Worm (Caenorhabditis elegans) whole organism, young adult: Measurements from ENCODE around the gene srg-38.

Experiments
- B0261.1 ChIP-seq: sonication (generic microtip); optimal IDR thresholded peaks from 2 replicates; lab custom pipeline; 2016; ENCODE audit warnings: mild to moderate bottlenecking, missing genetic modification characterization, moderate library complexity, missing compliant biosample characterization
- B0336.3 ChIP-seq: fragments of 200-800 bp; sonication (Bioruptor generic); IDR thresholded peaks from 2 replicates; pipeline ENCODE4 v1.3.6; 2022; ENCODE audit warnings: missing genetic modification characterization, missing compliant biosample characterization
- D2030.7 ChIP-seq: fragments of 200-800 bp; sonication (Bioruptor generic); IDR thresholded peaks from 2 replicates; pipeline ENCODE4 v1.3.6; 2022; ENCODE audit warnings: missing genetic modification reagents, missing genetic modification characterization, missing compliant biosample characterization
- F33H1.4 ChIP-seq: fragments of 200-800 bp; sonication (Bioruptor generic); IDR thresholded peaks from 2 replicates; pipeline ENCODE4 v1.3.6; 2022; ENCODE audit warnings: missing genetic modification reagents, missing genetic modification characterization, missing compliant biosample characterization
- F39B2.1 ChIP-seq: fragments of 200-800 bp; sonication (Bioruptor generic); IDR thresholded peaks from 2 replicates; pipeline ENCODE4 v1.3.6; 2022; ENCODE audit warnings: missing genetic modification reagents, missing genetic modification characterization, missing compliant biosample characterization
- F49E8.2 ChIP-seq: sonication (generic microtip); optimal IDR thresholded peaks from 3 replicates; lab custom pipeline; 2017; ENCODE audit warnings: missing genetic modification characterization, mild to moderate bottlenecking, missing compliant biosample characterization, antibody characterized with exemption, moderate library complexity; ENCODE audit not compliant: insufficient read depth
- T07F8.4 ChIP-seq: sonication (generic microtip); optimal IDR thresholded peaks from 2 replicates; lab custom pipeline; 2016; ENCODE audit warnings: mild to moderate bottlenecking, missing genetic modification characterization, moderate library complexity, missing compliant biosample characterization
- Y53F4B.3 ChIP-seq: fragments of 200-800 bp; sonication (Bioruptor generic); IDR thresholded peaks from 2 replicates; pipeline ENCODE4 v1.3.6; 2022; ENCODE audit warnings: missing genetic modification reagents, missing genetic modification characterization, missing compliant biosample characterization
- Y56A3A.18 ChIP-seq: fragments of 200-800 bp; sonication (Bioruptor generic); IDR thresholded peaks from 2 replicates; pipeline ENCODE4 v1.3.6; 2022; ENCODE audit warnings: missing genetic modification reagents, missing genetic modification characterization, missing compliant biosample characterization
- Y95B8A.8 ChIP-seq: fragments of 200-800 bp; sonication (Bioruptor generic); IDR thresholded peaks from 2 replicates; pipeline ENCODE4 v1.3.6; 2022; ENCODE audit warnings: missing genetic modification reagents, missing genetic modification characterization, missing compliant biosample characterization
- ZK185.1 ChIP-seq: sonication (generic microtip); optimal IDR thresholded peaks from 2 replicates; lab custom pipeline; 2016; ENCODE audit warnings: mild to moderate bottlenecking, missing genetic modification characterization, missing compliant biosample characterization; ENCODE audit not compliant: poor library complexity, severe bottlenecking
- attf-6 ChIP-seq: fragments of 200-800 bp; sonication (Bioruptor generic); IDR thresholded peaks from 2 replicates; pipeline ENCODE4 v1.3.6; 2022; ENCODE audit warnings: missing genetic modification reagents, missing genetic modification characterization, missing compliant biosample characterization
- ceh-100 ChIP-seq: fragments of 200-800 bp; sonication (Bioruptor generic); IDR thresholded peaks from 2 replicates; pipeline ENCODE4 v1.3.6; 2022; ENCODE audit warnings: missing genetic modification reagents, missing genetic modification characterization, missing compliant biosample characterization
- ceh-27 ChIP-seq: fragments of 200-800 bp; sonication (Bioruptor generic); optimal IDR thresholded peaks from 2 replicates; lab custom pipeline; 2018; ENCODE audit warnings: mild to moderate bottlenecking, missing genetic modification characterization, moderate library complexity, missing compliant biosample characterization
- ceh-91 ChIP-seq: fragments of 200-800 bp; sonication (Bioruptor generic); IDR thresholded peaks from 2 replicates; pipeline ENCODE4 v1.3.6; 2022; ENCODE audit warnings: missing genetic modification reagents, missing genetic modification characterization, missing compliant biosample characterization
- die-1 ChIP-seq: sonication (generic microtip); optimal IDR thresholded peaks from 2 replicates; lab custom pipeline; 2016; ENCODE audit warnings: missing genotype, mild to moderate bottlenecking, missing genetic modification characterization, missing compliant biosample characterization
- egl-18 ChIP-seq: fragments of 200-800 bp; sonication (Bioruptor generic); IDR thresholded peaks from 2 replicates; pipeline ENCODE4 v1.3.6; 2022; ENCODE audit warnings: missing genetic modification reagents, missing genetic modification characterization, missing compliant biosample characterization
- egl-44 ChIP-seq: fragments of 200-800 bp; sonication (Bioruptor generic); IDR thresholded peaks from 2 replicates; pipeline ENCODE4 v1.3.6; 2022; ENCODE audit warnings: missing genetic modification reagents, missing genetic modification characterization, missing compliant biosample characterization
- ekl-4 ChIP-seq: fragments of 200-800 bp; sonication (Bioruptor generic); IDR thresholded peaks from 2 replicates; pipeline ENCODE4 v1.3.6; 2022; ENCODE audit warnings: missing genetic modification reagents, missing genetic modification characterization, missing compliant biosample characterization
- ets-4 ChIP-seq: fragments of 200-800 bp; sonication (Bioruptor generic); optimal IDR thresholded peaks from 2 replicates; lab custom pipeline; 2018; ENCODE audit warnings: mild to moderate bottlenecking, missing genetic modification characterization, missing compliant biosample characterization
- hmg-1.2 ChIP-seq: fragments of 200-800 bp; sonication (Bioruptor generic); IDR thresholded peaks from 2 replicates; pipeline ENCODE4 v1.3.6; 2022; ENCODE audit warnings: missing genetic modification reagents, missing genetic modification characterization, missing compliant biosample characterization
- hsf-1 ChIP-seq: fragments of 200-800 bp; sonication (Bioruptor generic); IDR thresholded peaks from 2 replicates; pipeline ENCODE4 v1.3.6; 2022; ENCODE audit warnings: missing genetic modification reagents, missing genetic modification characterization, missing compliant biosample characterization
- lin-26 ChIP-seq: fragments of 200-800 bp; sonication (Bioruptor generic); IDR thresholded peaks from 2 replicates; pipeline ENCODE4 v1.3.6; 2022; ENCODE audit warnings: missing genetic modification reagents, missing genetic modification characterization, missing compliant biosample characterization
- lir-1 ChIP-seq: fragments of 200-800 bp; sonication (Bioruptor generic); conservative IDR thresholded peaks from 2 replicates; pipeline ENCODE4 v1.3.6; 2022; ENCODE audit warnings: missing genetic modification reagents, missing genetic modification characterization, missing compliant biosample characterization
- madf-3 ChIP-seq: fragments of 200-800 bp; sonication (Bioruptor generic); IDR thresholded peaks from 2 replicates; pipeline ENCODE4 v1.3.6; 2022; ENCODE audit warnings: missing genetic modification reagents, missing genetic modification characterization, missing compliant biosample characterization
- madf-6 ChIP-seq: fragments of 200-800 bp; sonication (Bioruptor generic); IDR thresholded peaks from 2 replicates; pipeline ENCODE4 v1.3.6; 2022; ENCODE audit warnings: missing genetic modification reagents, missing genetic modification characterization, missing compliant biosample characterization
- madf-8 ChIP-seq: fragments of 200-800 bp; sonication (Bioruptor generic); conservative IDR thresholded peaks from 2 replicates; pipeline ENCODE4 v1.3.6; 2022; ENCODE audit warnings: missing genetic modification reagents, missing genetic modification characterization, missing compliant biosample characterization
- mcd-1 ChIP-seq: fragments of 200-800 bp; sonication (Bioruptor generic); IDR thresholded peaks from 2 replicates; pipeline ENCODE4 v1.3.6; 2022; ENCODE audit warnings: missing genetic modification reagents, missing genetic modification characterization, missing compliant biosample characterization
- mes-4 ChIP-seq: sonication (generic microtip); optimal IDR thresholded peaks from 2 replicates; lab custom pipeline; 2016; ENCODE audit warnings: missing genotype, missing genetic modification characterization, missing compliant biosample characterization
- nfya-2 ChIP-seq: fragments of 200-800 bp; sonication (Bioruptor generic); IDR thresholded peaks from 2 replicates; pipeline ENCODE4 v1.3.6; 2022; ENCODE audit warnings: missing genetic modification reagents, missing genetic modification characterization, missing compliant biosample characterization
- pbrm-1 ChIP-seq: fragments of 200-800 bp; sonication (Bioruptor generic); IDR thresholded peaks from 2 replicates; pipeline ENCODE4 v1.3.6; 2022; ENCODE audit warnings: missing genetic modification reagents, missing genetic modification characterization, missing compliant biosample characterization
- rec-8 ChIP-seq, 2 experiments: sonication (generic microtip); optimal IDR thresholded peaks; 2 replicates each; lab custom pipeline; 2016; ENCODE audit warnings: mild to moderate bottlenecking in 2 of 2, missing genetic modification characterization in 2 of 2, missing genetic modification reagents in 2 of 2, missing genotype in 2 of 2, missing biosample characterization in 1 of 2, missing compliant biosample characterization in 1 of 2, moderate library complexity in 1 of 2
- snpc-1.1 ChIP-seq: sonication (generic microtip); optimal IDR thresholded peaks from 2 replicates; lab custom pipeline; 2017; ENCODE audit warnings: missing genetic modification characterization, mild to moderate bottlenecking, missing compliant biosample characterization, antibody characterized with exemption, moderate library complexity, missing genotype, missing genetic modification reagents; ENCODE audit not compliant: insufficient read depth
- snpc-3.4 ChIP-seq: sonication (generic microtip); optimal IDR thresholded peaks from 2 replicates; lab custom pipeline; 2017; ENCODE audit warnings: missing genetic modification characterization, mild to moderate bottlenecking, missing compliant biosample characterization, antibody characterized with exemption, moderate library complexity, missing genotype, missing genetic modification reagents
- snpc-4 ChIP-seq, 5 experiments: fragments of 150-350 bp in 1 of 5; sonication (generic microtip) in 4 of 5; optimal IDR thresholded peaks; 2 replicates each; lab custom pipeline; 2014 to 2018; ENCODE audit warnings: missing genetic modification characterization in 5 of 5, missing biosample characterization in 3 of 5, antibody characterized with exemption in 2 of 5, mild to moderate bottlenecking in 2 of 5, missing compliant biosample characterization in 2 of 5, missing genotype in 2 of 5, moderate library complexity in 2 of 5, missing genetic modification reagents in 1 of 5
- tbp1 ChIP-seq: fragments of 200-800 bp; sonication (Bioruptor generic); optimal IDR thresholded peaks from 2 replicates; lab custom pipeline; 2018; ENCODE audit warnings: mild to moderate bottlenecking, missing genetic modification characterization, missing compliant biosample characterization
- tlf-1 ChIP-seq: fragments of 200-800 bp; sonication (Bioruptor generic); optimal IDR thresholded peaks from 2 replicates; lab custom pipeline; 2018; ENCODE audit warnings: mild to moderate bottlenecking, missing genetic modification characterization, missing compliant biosample characterization
- unc-130 ChIP-seq: sonication (generic microtip); optimal IDR thresholded peaks from 2 replicates; lab custom pipeline; 2016; ENCODE audit warnings: missing genetic modification reagents, missing genetic modification characterization, missing compliant biosample characterization
- ztf-18 ChIP-seq: sonication (generic microtip); optimal IDR thresholded peaks from 2 replicates; lab custom pipeline; 2016; ENCODE audit warnings: missing genotype, mild to moderate bottlenecking, missing genetic modification characterization, missing compliant biosample characterization
- ztf-3 ChIP-seq: fragments of 200-800 bp; sonication (Bioruptor generic); optimal IDR thresholded peaks from 2 replicates; lab custom pipeline; 2018; ENCODE audit warnings: mild to moderate bottlenecking, missing genetic modification characterization, missing compliant biosample characterization

Gene srg-38

ce11 chrV:11176693-11177304 is 21.3 kb upstream of the srg-38 start (continued):
- TF ChIP-seq madf-6 (GFP tag; lab: Robert Waterston, UW) (peak; percentile 87), rec-8 (tag; optimal IDR thresholded peaks at IDR 0.05; lab: Kevin White, UChicago) (peak in 1 of 2 experiments; percentile 31), hmg-1.2 (GFP tag; lab: Robert Waterston, UW) (peak; percentile 92), snpc-4 (GFP tag; optimal IDR thresholded peaks at IDR 0.05; lab: Kevin White, UChicago) (peak; percentile 96), snpc-4 (tag; optimal IDR thresholded peaks at IDR 0.05; lab: Kevin White, UChicago) (peak; percentile 97 to 99 (median 98)), unc-130 (GFP tag; lab: Kevin White, UChicago) (peak; percentile 57), egl-18 (GFP tag; lab: Robert Waterston, UW) (0 out of 2 replicates have a peak, but pooled peaks have one; percentile 55), tlf-1 (GFP tag; lab: Kevin White, UChicago) (peak; percentile 38), ekl-4 (GFP tag; lab: Robert Waterston, UW) (peak; percentile 69; the same call in 1 of the 2 replicates), snpc-3.4 (peak; percentile 94), ztf-18 (peak; percentile 26), madf-8 (GFP tag; lab: Robert Waterston, UW) (peak; percentile 35; the same call in 1 of the 2 replicates), mcd-1 (GFP tag; lab: Robert Waterston, UW) (peak; percentile 80), T07F8.4 (tag; lab: Kevin White, UChicago) (peak; percentile 15), B0261.1 (tag; lab: Kevin White, UChicago) (peak; percentile 38), ztf-3 (GFP tag; lab: Kevin White, UChicago) (peak; percentile 7), egl-44 (GFP tag; lab: Robert Waterston, UW) (0 out of 2 replicates have a peak, but pooled peaks have one; percentile 49), ZK185.1 (tag; lab: Kevin White, UChicago) (peak; percentile 43), madf-3 (GFP tag; lab: Robert Waterston, UW) (0 out of 2 replicates have a peak, but pooled peaks have one; percentile 40), hsf-1 (GFP tag; lab: Robert Waterston, UW) (peak; percentile 58), attf-6 (GFP tag; lab: Robert Waterston, UW) (peak; percentile 92), ceh-91 (GFP tag; lab: Robert Waterston, UW) (peak; percentile 25; the same call in 1 of the 2 replicates), Y56A3A.18 (GFP tag; lab: Robert Waterston, UW) (peak; percentile 89), ceh-100 (GFP tag; lab: Robert Waterston, UW) (peak; percentile 65), D2030.7 (GFP tag; lab: Robert Waterston, UW) (peak; percentile 91), ceh-27 (GFP tag; lab: Kevin White, UChicago) (peak; percentile 19), ets-4 (GFP tag; lab: Kevin White, UChicago) (peak; percentile 23), lir-1 (GFP tag; lab: Robert Waterston, UW) (peak; percentile 46; the same call in 1 of the 2 replicates)

- TF ChIP-seq lin-26 (GFP tag; lab: Robert Waterston, UW) (peak; percentile 98), madf-6 (GFP tag; lab: Robert Waterston, UW) (peak; percentile 90), F33H1.4 (peak; percentile 43), tbp1 (GFP tag; lab: Kevin White, UChicago) (peak; percentile 78), Y53F4B.3 (GFP tag; lab: Robert Waterston, UW) (0 out of 2 replicates have a peak, but pooled peaks have one; percentile 21), B0336.3 (GFP tag; lab: Robert Waterston, UW) (peak; percentile 67; the same call in 1 of the 2 replicates), hsf-1 (GFP tag; lab: Robert Waterston, UW) (0 out of 2 replicates have a peak, but pooled peaks have one; percentile 46), Y95B8A.8 (GFP tag; lab: Robert Waterston, UW) (0 out of 2 replicates have a peak, but pooled peaks have one; percentile 44), tlf-1 (GFP tag; lab: Kevin White, UChicago) (peak; percentile 6), F49E8.2 (tag; lab: Kevin White, UChicago) (peak; percentile 73), snpc-1.1 (tag; lab: Kevin White, UChicago) (peak; percentile 96), ekl-4 (GFP tag; lab: Robert Waterston, UW) (peak; percentile 85; the same call in 1 of the 2 replicates), nfya-2 (GFP tag; lab: Robert Waterston, UW) (0 out of 2 replicates have a peak, but pooled peaks have one; percentile 53), die-1 (tag; lab: Kevin White, UChicago) (peak; percentile 21), F39B2.1 (peak; percentile 86; the same call in 1 of the 2 replicates), unc-130 (GFP tag; lab: Kevin White, UChicago) (peak; percentile 0), mes-4 (peak; percentile 22), D2030.7 (GFP tag; lab: Robert Waterston, UW) (peak; percentile 93), pbrm-1 (peak; percentile 96), ztf-18 (peak; percentile 16), snpc-4 (GFP tag; optimal IDR thresholded peaks at IDR 0.05; lab: Kevin White, UChicago) (peak; percentile 95), snpc-4 (tag; optimal IDR thresholded peaks at IDR 0.05; lab: Kevin White, UChicago) (peak; percentile 94 to 99 (median 98))
Observed at ce11 chrV:11175336-11175938, 20.0 kb upstream of the srg-38 start.
